Worm (Caenorhabditis elegans): ENCODE data around the gene F45E1.5.
A peak's percentile ranks its signal among the peaks of the same experiment; 100 is the strongest.

DNA sequence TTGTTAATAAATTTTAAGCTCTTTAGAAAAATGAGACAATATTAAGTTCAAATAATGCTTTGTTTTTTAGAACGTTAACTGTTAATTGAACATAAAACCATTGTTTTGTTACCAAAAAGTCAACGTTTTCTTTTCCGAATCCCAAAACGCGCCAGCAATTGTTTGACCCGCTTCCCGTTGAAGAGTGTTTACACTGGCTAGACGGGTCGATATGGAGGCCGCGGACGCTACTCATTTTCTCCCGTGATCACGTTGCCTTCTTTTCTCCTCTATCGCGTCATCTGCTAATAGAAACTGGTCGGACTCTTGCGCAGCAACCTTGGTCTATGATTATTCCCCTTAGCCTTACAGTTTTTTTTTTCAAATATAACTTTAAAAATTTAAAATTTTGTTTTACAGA, 52.6 kb downstream of the F45E1.5 start, which contains the start of gene C34D10.1:
- TF ChIP-seq let-526 (GFP tag; IDR thresholded peaks at IDR 0.05) (no peak), akir-1 (GFP tag; optimal IDR thresholded peaks at IDR 0.05) (no peak), nhr-90 (tag; optimal IDR thresholded peaks at IDR 0.05) (no peak), cebp-1 (GFP tag; IDR thresholded peaks at IDR 0.05) (peak; percentile 38; the same call in 1 of the 2 replicates), cebp-1 (tag; optimal IDR thresholded peaks at IDR 0.05) (peak; percentile 65), attf-6 (GFP tag; IDR thresholded peaks at IDR 0.05) (no peak), ets-4 (GFP tag; optimal IDR thresholded peaks at IDR 0.05) (no peak), K11D2.4 (GFP tag; IDR thresholded peaks at IDR 0.05) (no peak), hlh-12 (tag; optimal IDR thresholded peaks at IDR 0.05) (no peak), hmg-1.2 (GFP tag; IDR thresholded peaks at IDR 0.05) (peak; percentile 43), ZK185.1 (tag; optimal IDR thresholded peaks at IDR 0.05; ENCODE audit: poor library complexity, severe bottlenecking) (no peak)
